Worm (Caenorhabditis elegans) whole organism, L2 larva: ENCODE measurements around the gene Y17G9B.8.

Experiments
- C34F6.9 ChIP-seq: fragments of 150-350 bp; optimal IDR thresholded peaks from 2 replicates; lab custom pipeline; 2014; ENCODE audit warnings: missing biosample characterization, missing genetic modification characterization
- F13H6.1 ChIP-seq: sonication (generic microtip); optimal IDR thresholded peaks from 2 replicates; lab custom pipeline; 2016; ENCODE audit warnings: missing genetic modification characterization, missing compliant biosample characterization
- R02D3.7 ChIP-seq: fragments of 150-350 bp; optimal IDR thresholded peaks from 2 replicates; lab custom pipeline; 2014; ENCODE audit warnings: missing biosample characterization, missing genetic modification characterization
- Y55F3AM.14 ChIP-seq: fragments of 200-800 bp; sonication (Bioruptor generic); optimal IDR thresholded peaks from 2 replicates; lab custom pipeline; 2018; ENCODE audit warnings: mild to moderate bottlenecking, missing genetic modification characterization, missing compliant biosample characterization
- ZK546.5 ChIP-seq: sonication (generic microtip); optimal IDR thresholded peaks from 2 replicates; lab custom pipeline; 2017; ENCODE audit warnings: missing biosample characterization, missing genetic modification characterization
- alr-1 ChIP-seq: fragments of 150-350 bp; optimal IDR thresholded peaks from 2 replicates; lab custom pipeline; 2014; ENCODE audit warnings: missing biosample characterization, missing genetic modification characterization
- aly-2 ChIP-seq: fragments of 150-350 bp; optimal IDR thresholded peaks from 2 replicates; lab custom pipeline; 2014; ENCODE audit warnings: missing biosample characterization, missing genetic modification characterization
- ama-1 ChIP-seq: fragments of 150-350 bp; optimal IDR thresholded peaks from 2 replicates; lab custom pipeline; 2018; ENCODE audit warnings: inconsistent platforms
- ceh-82 ChIP-seq: fragments of 150-350 bp; optimal IDR thresholded peaks from 2 replicates; lab custom pipeline; 2014; ENCODE audit warnings: missing biosample characterization, missing genetic modification characterization
- crh-2 ChIP-seq: sonication (generic microtip); optimal IDR thresholded peaks from 2 replicates; lab custom pipeline; 2017; ENCODE audit warnings: missing biosample characterization, missing genetic modification characterization
- dmd-4 ChIP-seq: sonication (generic microtip); optimal IDR thresholded peaks from 2 replicates; lab custom pipeline; 2017; ENCODE audit warnings: missing biosample characterization, missing genetic modification characterization
- egl-27 ChIP-seq: sonication (generic microtip); optimal IDR thresholded peaks from 3 replicates; lab custom pipeline; 2017; ENCODE audit warnings: missing biosample characterization, missing genetic modification reagents, missing genetic modification characterization
- elt-1 ChIP-seq: fragments of 150-350 bp; optimal IDR thresholded peaks from 2 replicates; lab custom pipeline; 2014; ENCODE audit warnings: missing biosample characterization, missing genetic modification characterization
- elt-3 ChIP-seq: sonication (generic microtip); optimal IDR thresholded peaks from 2 replicates; lab custom pipeline; 2017; ENCODE audit warnings: missing biosample characterization, missing genetic modification characterization
- fos-1 ChIP-seq: fragments of 150-350 bp; optimal IDR thresholded peaks from 2 replicates; lab custom pipeline; 2014; ENCODE audit warnings: missing biosample characterization, missing genetic modification characterization
- gmeb-1 ChIP-seq: fragments of 150-350 bp; optimal IDR thresholded peaks from 2 replicates; lab custom pipeline; 2014; ENCODE audit warnings: missing biosample characterization, missing genetic modification characterization
- lin-11 ChIP-seq: fragments of 150-350 bp; sonication (generic microtip); optimal IDR thresholded peaks from 2 replicates; lab custom pipeline; 2014; ENCODE audit warnings: missing biosample characterization, missing genetic modification characterization, inconsistent platforms, mixed read lengths
- lin-13 ChIP-seq: fragments of 150-350 bp; optimal IDR thresholded peaks from 2 replicates; lab custom pipeline; 2014; ENCODE audit warnings: missing biosample characterization, missing genetic modification reagents, missing genetic modification characterization
- lsy-2 ChIP-seq, 2 experiments: fragments of 150-350 bp in 1 of 2; sonication (generic microtip) in 1 of 2; optimal IDR thresholded peaks; 2 replicates each; lab custom pipeline; 2014 to 2017; ENCODE audit warnings: missing biosample characterization in 2 of 2, missing genetic modification characterization in 2 of 2
- mbf-1 ChIP-seq: sonication (generic microtip); optimal IDR thresholded peaks from 2 replicates; lab custom pipeline; 2017; ENCODE audit warnings: missing biosample characterization, missing genetic modification characterization
- mdl-1 ChIP-seq, 2 experiments: fragments of 150-350 bp in 1 of 2; sonication (generic microtip) in 1 of 2; optimal IDR thresholded peaks; 2 replicates each; lab custom pipeline; 2017; ENCODE audit warnings: missing biosample characterization in 2 of 2, missing genetic modification characterization in 2 of 2
- nhr-11 ChIP-seq: fragments of 150-350 bp; optimal IDR thresholded peaks from 2 replicates; lab custom pipeline; 2014; ENCODE audit warnings: missing biosample characterization, missing genetic modification characterization
- nhr-12 ChIP-seq: fragments of 150-350 bp; optimal IDR thresholded peaks from 2 replicates; lab custom pipeline; 2014; ENCODE audit warnings: missing biosample characterization, missing genetic modification characterization
- nhr-129 ChIP-seq: fragments of 150-350 bp; optimal IDR thresholded peaks from 2 replicates; lab custom pipeline; 2014; ENCODE audit warnings: missing biosample characterization, missing genetic modification characterization
- nhr-21 ChIP-seq: fragments of 150-350 bp; optimal IDR thresholded peaks from 2 replicates; lab custom pipeline; 2014; ENCODE audit warnings: missing biosample characterization, missing genetic modification characterization
- nhr-23 ChIP-seq: fragments of 150-350 bp; optimal IDR thresholded peaks from 2 replicates; lab custom pipeline; 2014; ENCODE audit warnings: missing biosample characterization, missing genetic modification reagents, missing genetic modification characterization
- nhr-25 ChIP-seq: fragments of 150-350 bp; sonication (generic microtip); optimal IDR thresholded peaks from 3 replicates; lab custom pipeline; 2014; ENCODE audit warnings: missing biosample characterization, missing genetic modification characterization
- nhr-6 ChIP-seq: fragments of 150-350 bp; optimal IDR thresholded peaks from 2 replicates; lab custom pipeline; 2014; ENCODE audit warnings: missing biosample characterization, missing genetic modification characterization
- nhr-77 ChIP-seq: fragments of 150-350 bp; optimal IDR thresholded peaks from 2 replicates; lab custom pipeline; 2014; ENCODE audit warnings: missing biosample characterization, missing genetic modification characterization
- peb-1 ChIP-seq: fragments of 150-350 bp; optimal IDR thresholded peaks from 2 replicates; lab custom pipeline; 2014; ENCODE audit warnings: missing biosample characterization, missing genetic modification characterization
- sem-4 ChIP-seq: fragments of 150-350 bp; optimal IDR thresholded peaks from 2 replicates; lab custom pipeline; 2014; ENCODE audit warnings: missing biosample characterization, missing genetic modification reagents, missing genetic modification characterization
- skn-1 ChIP-seq: sonication (generic microtip); optimal IDR thresholded peaks from 2 replicates; lab custom pipeline; 2017; ENCODE audit warnings: missing biosample characterization, missing genetic modification characterization
- sma-3 ChIP-seq: sonication (generic microtip); optimal IDR thresholded peaks from 2 replicates; lab custom pipeline; 2016; ENCODE audit warnings: missing genetic modification reagents, missing genetic modification characterization, missing compliant biosample characterization
- sma-9 ChIP-seq, 2 experiments: fragments of 150-350 bp in 1 of 2; sonication (generic microtip) in 1 of 2; optimal IDR thresholded peaks; 2 replicates each; lab custom pipeline; 2014 to 2016; ENCODE audit warnings: missing genetic modification characterization in 2 of 2, mild to moderate bottlenecking in 1 of 2, missing biosample characterization in 1 of 2, missing compliant biosample characterization in 1 of 2, missing genetic modification reagents in 1 of 2, moderate library complexity in 1 of 2
- snpc-4 ChIP-seq: fragments of 150-350 bp; optimal IDR thresholded peaks from 2 replicates; lab custom pipeline; 2014; ENCODE audit warnings: missing biosample characterization, missing genetic modification characterization
- unc-39 ChIP-seq: fragments of 150-350 bp; optimal IDR thresholded peaks from 2 replicates; lab custom pipeline; 2014; ENCODE audit warnings: missing biosample characterization, missing genetic modification characterization
- unc-62 ChIP-seq: fragments of 150-350 bp; optimal IDR thresholded peaks from 2 replicates; lab custom pipeline; 2014; ENCODE audit warnings: missing biosample characterization, missing genetic modification reagents, missing genetic modification characterization
- zag-1 ChIP-seq: fragments of 150-350 bp; optimal IDR thresholded peaks from 2 replicates; lab custom pipeline; 2014; ENCODE audit warnings: missing biosample characterization, missing genetic modification characterization
- ztf-1 ChIP-seq: fragments of 200-800 bp; sonication (Bioruptor generic); conservative IDR thresholded peaks from 2 replicates; pipeline ENCODE4 v1.3.6; 2022; ENCODE audit warnings: missing genetic modification characterization, missing compliant biosample characterization
- ztf-11 ChIP-seq: sonication (generic microtip); optimal IDR thresholded peaks from 2 replicates; lab custom pipeline; 2017; ENCODE audit warnings: missing biosample characterization, missing genetic modification characterization
- ztf-4 ChIP-seq: fragments of 150-350 bp; optimal IDR thresholded peaks from 2 replicates; lab custom pipeline; 2014; ENCODE audit warnings: missing biosample characterization, missing genetic modification characterization

Gene Y17G9B.8

DNA sequence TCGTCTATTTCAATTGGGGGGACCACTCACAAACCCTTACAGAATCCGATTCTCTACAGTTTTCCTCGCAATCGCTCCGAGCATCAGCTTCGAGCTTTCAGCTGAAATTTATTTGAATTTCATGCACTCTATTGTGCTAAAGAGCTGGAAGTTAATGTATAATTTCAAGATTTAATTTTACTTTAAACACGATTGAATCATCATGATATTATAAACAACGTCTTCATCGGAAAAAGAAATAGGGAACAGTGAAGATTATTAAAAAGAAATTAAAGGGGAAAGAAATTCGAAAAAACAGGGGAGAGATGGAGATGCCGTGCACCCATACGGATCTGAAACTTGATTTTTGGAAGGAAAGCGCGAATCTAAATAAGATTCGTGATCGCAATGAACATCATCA lies 14.5 kb downstream of the Y17G9B.8 start, which contains the start of gene hoe-1:
hoe-1 (minus strand) TSS at position 101 of the 400 bp plus-strand sequence.
- TF ChIP-seq nhr-25 (tag; lab: Kevin White, UChicago) (no peak), egl-27 (tag; lab: Kevin White, UChicago) (no peak), lin-11 (tag; lab: Kevin White, UChicago) (no peak), sem-4 (tag; lab: Kevin White, UChicago) (no peak), elt-3 (tag; lab: Kevin White, UChicago) (no peak), lsy-2 (tag; optimal IDR thresholded peaks at IDR 0.05; lab: Kevin White, UChicago) (no peak), peb-1 (tag; lab: Kevin White, UChicago) (no peak), skn-1 (no peak), zag-1 (tag; lab: Kevin White, UChicago) (no peak), lin-13 (no peak), sma-9 (GFP tag; optimal IDR thresholded peaks at IDR 0.05; lab: Kevin White, UChicago) (no peak), sma-9 (tag; optimal IDR thresholded peaks at IDR 0.05; lab: Kevin White, UChicago) (no peak), gmeb-1 (tag; lab: Kevin White, UChicago) (no peak), ztf-4 (tag; lab: Kevin White, UChicago) (no peak), alr-1 (tag; lab: Kevin White, UChicago) (no peak), F13H6.1 (no peak), dmd-4 (tag; lab: Kevin White, UChicago) (no peak), ZK546.5 (tag; lab: Kevin White, UChicago) (no peak), nhr-12 (tag; lab: Kevin White, UChicago) (no peak), elt-1 (tag; lab: Kevin White, UChicago) (no peak), Y55F3AM.14 (GFP tag; lab: Kevin White, UChicago) (no peak)

ce11 chrIV:4742480-4742879 lies 16.2 kb downstream of the Y17G9B.8 start:
- no peak for TF ChIP-seq lsy-2 (tag; optimal IDR thresholded peaks at IDR 0.05; lab: Kevin White, UChicago)
- TF ChIP-seq snpc-4 (tag; lab: Kevin White, UChicago) = no peak
- TF ChIP-seq sem-4 (tag; lab: Kevin White, UChicago) = no peak
- TF ChIP-seq Y55F3AM.14 (GFP tag; lab: Kevin White, UChicago) = no peak
- TF ChIP-seq nhr-21 = no peak
- TF ChIP-seq mbf-1 (tag; lab: Kevin White, UChicago) = no peak
- TF ChIP-seq nhr-129 = no peak
- no peak for TF ChIP-seq R02D3.7 (tag; lab: Kevin White, UChicago)
- TF ChIP-seq crh-2 (tag; lab: Kevin White, UChicago) = no peak
- no peak for TF ChIP-seq ama-1 (lab: Kevin White, UChicago)
- TF ChIP-seq nhr-25 (tag; lab: Kevin White, UChicago) = no peak
- TF ChIP-seq unc-62 (GFP tag; lab: Kevin White, UChicago) = no peak
- TF ChIP-seq nhr-77 = no peak
- no peak for TF ChIP-seq aly-2 (tag; lab: Kevin White, UChicago)
- TF ChIP-seq nhr-6 (tag; lab: Kevin White, UChicago) = no peak
- no peak for TF ChIP-seq lin-11 (tag; lab: Kevin White, UChicago)
- TF ChIP-seq ztf-4 (tag; lab: Kevin White, UChicago) = no peak
- TF ChIP-seq ceh-82 (tag; lab: Kevin White, UChicago) = no peak
- no peak for TF ChIP-seq nhr-11
- TF ChIP-seq mdl-1 (tag; optimal IDR thresholded peaks at IDR 0.05; lab: Kevin White, UChicago) = no peak

DNA sequence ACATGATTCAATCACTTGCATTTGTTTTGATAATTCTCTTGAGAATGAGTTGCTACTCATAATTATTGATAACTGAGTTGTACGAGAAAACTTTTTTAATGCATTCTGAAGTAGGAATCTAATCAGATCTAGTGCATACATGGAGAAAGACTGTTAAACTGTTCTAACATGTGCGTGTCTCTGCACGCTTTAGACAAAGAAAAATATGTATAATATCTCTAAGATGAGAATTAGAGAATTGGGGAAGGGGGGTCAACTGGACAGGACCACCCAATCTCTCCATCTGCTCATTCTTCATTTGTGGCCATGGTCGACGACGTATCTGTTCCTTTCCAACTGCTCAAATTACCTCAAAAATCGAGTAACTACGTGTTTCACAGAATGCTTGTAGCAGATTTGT lies 21.4 kb downstream of the Y17G9B.8 start, which contains the start of gene fbxb-78:
fbxb-78 (plus strand) TSS at position 301 of the 400 bp plus-strand sequence.
- TF ChIP-seq nhr-23 (tag; lab: Kevin White, UChicago) = no peak
- no peak for TF ChIP-seq aly-2 (tag; lab: Kevin White, UChicago)
- no peak for TF ChIP-seq unc-39 (tag; lab: Kevin White, UChicago)
- TF ChIP-seq nhr-11 = no peak
- no peak for TF ChIP-seq C34F6.9 (tag; lab: Kevin White, UChicago)
- no peak for TF ChIP-seq zag-1 (tag; lab: Kevin White, UChicago)
- no peak for TF ChIP-seq alr-1 (tag; lab: Kevin White, UChicago)
- no peak for TF ChIP-seq ztf-11 (tag; lab: Kevin White, UChicago)
- no peak for TF ChIP-seq ztf-4 (tag; lab: Kevin White, UChicago)
- no peak for TF ChIP-seq elt-1 (tag; lab: Kevin White, UChicago)
- no peak for TF ChIP-seq sem-4 (tag; lab: Kevin White, UChicago)
- no peak for TF ChIP-seq sma-3 (GFP tag; lab: Kevin White, UChicago)
- TF ChIP-seq nhr-21 = no peak
- no peak for TF ChIP-seq ztf-1
- TF ChIP-seq sma-9 (GFP tag; optimal IDR thresholded peaks at IDR 0.05; lab: Kevin White, UChicago) = no peak
- no peak for TF ChIP-seq sma-9 (tag; optimal IDR thresholded peaks at IDR 0.05; lab: Kevin White, UChicago)
- no peak for TF ChIP-seq fos-1 (tag; lab: Kevin White, UChicago)
- no peak for TF ChIP-seq mdl-1 (tag; optimal IDR thresholded peaks at IDR 0.05; lab: Kevin White, UChicago)
